Fruit fly (Drosophila melanogaster): ENCODE results near the gene Or24a.

Gene Or24a

dm6 chr2L:4133078-4133477 lies 32.9 kb downstream of the Or24a start (continued):
- TF ChIP-seq bsh (GFP tag; optimal IDR thresholded peaks at IDR 0.05) (peak in 1 of 2 experiments; percentile 53), CG6254 (GFP tag; optimal IDR thresholded peaks at IDR 0.05) (peak; percentile 41), vvl (GFP tag; IDR thresholded peaks at IDR 0.05) (peak; percentile 49; the same call in 1 of the 2 replicates), CG34376 (GFP tag; optimal IDR thresholded peaks at IDR 0.05) (no peak), CG4617 (GFP tag; optimal IDR thresholded peaks at IDR 0.05; ENCODE audit: borderline replicate concordance) (no peak), C15 (GFP tag; IDR thresholded peaks at IDR 0.05) (no peak), ewg (GFP tag; optimal IDR thresholded peaks at IDR 0.05) (no peak), sob (GFP tag; IDR thresholded peaks at IDR 0.05) (no peak), Doc2 (GFP tag; IDR thresholded peaks at IDR 0.05) (no peak), Fer2 (tag; optimal IDR thresholded peaks at IDR 0.05) (no peak), sim (GFP tag; IDR thresholded peaks at IDR 0.05) (no peak), CG4730 (GFP tag; IDR thresholded peaks at IDR 0.05) (peak; percentile 43), Adf1 (GFP tag; IDR thresholded peaks at IDR 0.05) (no peak), CG5245 (GFP tag; optimal IDR thresholded peaks at IDR 0.05) (no peak), seq (GFP tag; IDR thresholded peaks at IDR 0.05) (no peak), NfI (GFP tag; optimal IDR thresholded peaks at IDR 0.05) (no peak), Rfx (GFP tag; IDR thresholded peaks at IDR 0.05) (0 out of 2 replicates have a peak, but pooled peaks have one; percentile 9), CG13123 (GFP tag; optimal IDR thresholded peaks at IDR 0.05) (no peak), CG11695 (GFP tag; IDR thresholded peaks at IDR 0.05) (peak; percentile 62; the same call in 1 of the 3 replicates), Nf-YA (GFP tag; IDR thresholded peaks at IDR 0.05) (no peak), Sox102F (GFP tag; optimal IDR thresholded peaks at IDR 0.05) (peak; percentile 34), CG14050 (GFP tag; IDR thresholded peaks at IDR 0.05) (no peak), Asciz (GFP tag; optimal IDR thresholded peaks at IDR 0.05) (peak; percentile 52), CG7928 (GFP tag; optimal IDR thresholded peaks at IDR 0.05) (no peak), Oli (tag; optimal IDR thresholded peaks at IDR 0.05) (no peak), CG10979 (tag; optimal IDR thresholded peaks at IDR 0.05) (peak; percentile 69), CG3847 (GFP tag; IDR thresholded peaks at IDR 0.05) (no peak), Six4 (GFP tag; optimal IDR thresholded peaks at IDR 0.05) (peak; percentile 16), tin (GFP tag; optimal IDR thresholded peaks at IDR 0.05) (no peak), H15 (GFP tag; IDR thresholded peaks at IDR 0.05) (peak; percentile 70; the same call in 1 of the 3 replicates), Spps (tag; optimal IDR thresholded peaks at IDR 0.05) (peak; percentile 46), tx (GFP tag; optimal IDR thresholded peaks at IDR 0.05) (no peak), ranshi (GFP tag; IDR thresholded peaks at IDR 0.05) (no peak), HLH54F (GFP tag; optimal IDR thresholded peaks at IDR 0.05) (no peak), CG14710 (tag; optimal IDR thresholded peaks at IDR 0.05) (peak; percentile 64), CG10274 (GFP tag; optimal IDR thresholded peaks at IDR 0.05) (no peak), CG9817 (tag; optimal IDR thresholded peaks at IDR 0.05) (no peak), CG30403 (GFP tag; optimal IDR thresholded peaks at IDR 0.05) (peak; percentile 22), CG7271 (tag; optimal IDR thresholded peaks at IDR 0.05) (no peak), unpg (GFP tag; optimal IDR thresholded peaks at IDR 0.05) (peak; percentile 38), Nf-YC (tag; optimal IDR thresholded peaks at IDR 0.05) (no peak), Vsx1 (GFP tag; optimal IDR thresholded peaks at IDR 0.05) (no peak), CG4360 (GFP tag; IDR thresholded peaks at IDR 0.05) (0 out of 2 replicates have a peak, but pooled peaks have one; percentile 28), odd (GFP tag; optimal IDR thresholded peaks at IDR 0.05) (no peak), gfzf (GFP tag; optimal IDR thresholded peaks at IDR 0.05) (no peak), slou (GFP tag; optimal IDR thresholded peaks at IDR 0.05) (no peak), scrt (GFP tag; optimal IDR thresholded peaks at IDR 0.05) (peak; percentile 36), CoRest (tag; optimal IDR thresholded peaks at IDR 0.05) (peak; percentile 5), gsb-n (tag; optimal IDR thresholded peaks at IDR 0.05) (no peak), CG11504 (tag; optimal IDR thresholded peaks at IDR 0.05) (peak; percentile 47)
